Worm (Caenorhabditis elegans): ENCODE measurements around the gene smgl-2.
A peak's percentile ranks its signal among the peaks of the same experiment; 100 is the strongest.

The smgl-2 gene

ce11 chrIV:3686260-3686659 lies 39.7 kb upstream of the smgl-2 start:
- TF ChIP-seq lin-39 (tag; optimal IDR thresholded peaks at IDR 0.05) = no peak
- TF ChIP-seq tbx-2 (tag; optimal IDR thresholded peaks at IDR 0.05) = no peak

DNA sequence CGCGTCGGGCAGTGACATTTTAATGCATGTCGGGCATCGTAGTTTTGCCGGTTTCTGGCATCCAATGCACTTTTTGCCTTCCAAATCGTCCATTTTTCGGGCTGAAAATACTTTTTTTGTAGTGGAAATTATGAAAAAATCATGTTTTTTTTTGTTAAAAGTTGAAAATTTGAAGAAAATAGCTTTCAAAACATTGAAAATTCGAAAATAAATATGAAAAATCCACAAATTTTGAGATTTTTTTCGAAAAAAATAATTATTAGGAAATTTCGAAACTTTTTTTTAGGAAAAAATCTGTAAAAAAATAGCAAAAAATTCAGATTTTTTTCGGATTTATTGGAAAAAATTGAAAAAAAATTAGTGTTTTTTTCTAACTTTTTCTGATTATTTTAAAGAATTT lies 39.2 kb upstream of the smgl-2 start, which contains the start of gene map-1:
Gene map-1 (minus strand): TSS at position 101 of the 400 bp plus-strand sequence.
- TF ChIP-seq ama-1 (optimal IDR thresholded peaks at IDR 0.05) (no peak), ztf-11 (tag; optimal IDR thresholded peaks at IDR 0.05) (no peak), fkh-2 (tag; optimal IDR thresholded peaks at IDR 0.05) (no peak), elt-3 (tag; optimal IDR thresholded peaks at IDR 0.05) (no peak), unc-39 (tag; optimal IDR thresholded peaks at IDR 0.05) (no peak), nhr-67 (tag; optimal IDR thresholded peaks at IDR 0.05) (no peak)

- no peak for TF ChIP-seq aly-2 (tag; optimal IDR thresholded peaks at IDR 0.05)
- TF ChIP-seq ZK546.5 (tag; optimal IDR thresholded peaks at IDR 0.05) = no peak
- no peak for TF ChIP-seq skn-1 (tag; optimal IDR thresholded peaks at IDR 0.05)
- TF ChIP-seq mml-1 (tag; optimal IDR thresholded peaks at IDR 0.05) = no peak
- no peak for TF ChIP-seq nhr-11 (tag; optimal IDR thresholded peaks at IDR 0.05)
- TF ChIP-seq ceh-28 (tag; optimal IDR thresholded peaks at IDR 0.05) = no peak
- no peak for TF ChIP-seq pha-4 (tag; optimal IDR thresholded peaks at IDR 0.05)
Measured at ce11 chrIV:3688050-3688449, 37.9 kb upstream of the smgl-2 start.

- no peak for TF ChIP-seq aly-2 (tag; optimal IDR thresholded peaks at IDR 0.05)
- TF ChIP-seq lin-15B (tag; optimal IDR thresholded peaks at IDR 0.05) = peak; percentile 79
- no peak for TF ChIP-seq fos-1 (tag; optimal IDR thresholded peaks at IDR 0.05)
- TF ChIP-seq unc-62 (GFP tag; optimal IDR thresholded peaks at IDR 0.05) = no peak
- TF ChIP-seq egl-5 (tag; optimal IDR thresholded peaks at IDR 0.05) = peak; percentile 57
- TF ChIP-seq egl-27 (tag; optimal IDR thresholded peaks at IDR 0.05) = no peak
- no peak for TF ChIP-seq jun-1 (tag; optimal IDR thresholded peaks at IDR 0.05)
- no peak for TF ChIP-seq pqm-1 (tag; optimal IDR thresholded peaks at IDR 0.05)
- TF ChIP-seq eor-1 (tag; optimal IDR thresholded peaks at IDR 0.05) = no peak
- peak; percentile 10 for TF ChIP-seq skn-1 (tag; optimal IDR thresholded peaks at IDR 0.05)
- TF ChIP-seq nhr-23 (tag; optimal IDR thresholded peaks at IDR 0.05) = peak; percentile 25
- no peak for TF ChIP-seq nhr-12 (tag; optimal IDR thresholded peaks at IDR 0.05)
- no peak for TF ChIP-seq ceh-9 (tag; optimal IDR thresholded peaks at IDR 0.05)
- TF ChIP-seq lin-39 (tag; optimal IDR thresholded peaks at IDR 0.05) = peak; percentile 37
- TF ChIP-seq ama-1 (optimal IDR thresholded peaks at IDR 0.05) = no peak
- TF ChIP-seq R02D3.7 (tag; optimal IDR thresholded peaks at IDR 0.05) = no peak
- TF ChIP-seq ztf-4 (tag; optimal IDR thresholded peaks at IDR 0.05) = no peak
- no peak for TF ChIP-seq nhr-28 (tag; optimal IDR thresholded peaks at IDR 0.05)
- peak; percentile 11 for TF ChIP-seq ceh-28 (tag; optimal IDR thresholded peaks at IDR 0.05)
- TF ChIP-seq nfya-1 (tag; optimal IDR thresholded peaks at IDR 0.05; ENCODE audit: insufficient read depth) = peak; percentile 71
- no peak for TF ChIP-seq zag-1 (tag; optimal IDR thresholded peaks at IDR 0.05)
- no peak for TF ChIP-seq ceh-82 (tag; optimal IDR thresholded peaks at IDR 0.05)
- TF ChIP-seq elt-3 (tag; optimal IDR thresholded peaks at IDR 0.05) = no peak
- TF ChIP-seq tbx-2 (tag; optimal IDR thresholded peaks at IDR 0.05) = no peak
- TF ChIP-seq snpc-4 (tag; optimal IDR thresholded peaks at IDR 0.05) = no peak
- peak; percentile 77 for TF ChIP-seq hmg-11 (tag; optimal IDR thresholded peaks at IDR 0.05)
- TF ChIP-seq nhr-11 (tag; optimal IDR thresholded peaks at IDR 0.05) = no peak
- no peak for TF ChIP-seq nhr-43 (tag; optimal IDR thresholded peaks at IDR 0.05; ENCODE audit: poor library complexity, severe bottlenecking)
- TF ChIP-seq ZK546.5 (tag; optimal IDR thresholded peaks at IDR 0.05) = no peak
Measured at ce11 chrIV:3694638-3695037, 31.3 kb upstream of the smgl-2 start, which contains the start of the genes taf-6.2 and Y37E11AL.3. Gene taf-6.2 (minus strand): TSS chrIV:3694733. Gene Y37E11AL.3 (plus strand): TSS chrIV:3694935.

DNA sequence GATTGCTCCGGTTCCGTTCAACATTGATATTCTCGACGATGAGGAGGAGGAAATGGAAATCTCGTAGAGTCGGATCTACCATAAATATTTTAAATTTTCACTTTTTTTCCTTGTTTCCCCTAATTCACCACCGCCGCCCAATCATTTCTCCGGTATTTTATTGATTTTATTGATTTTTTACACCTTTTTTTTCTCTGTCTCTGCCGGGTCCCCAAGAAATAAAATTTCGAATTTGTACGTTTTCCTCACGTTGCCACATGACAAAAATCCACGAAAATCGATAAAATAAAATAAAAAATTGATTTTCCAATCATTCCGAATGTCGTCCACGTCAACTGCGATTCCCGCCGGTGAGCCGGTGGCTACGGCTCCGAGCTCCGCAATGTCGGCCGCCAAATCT lies 27.8 kb upstream of the smgl-2 start, which contains the start of gene Y37E11AL.2:
Gene Y37E11AL.2 (plus strand): TSS at position 301 of the 400 bp plus-strand sequence.
- TF ChIP-seq R02D3.7 (tag; optimal IDR thresholded peaks at IDR 0.05) = no peak
- no peak for TF ChIP-seq zag-1 (tag; optimal IDR thresholded peaks at IDR 0.05)
- TF ChIP-seq tbx-2 (tag; optimal IDR thresholded peaks at IDR 0.05) = no peak
- no peak for TF ChIP-seq unc-62 (GFP tag; optimal IDR thresholded peaks at IDR 0.05)
- no peak for TF ChIP-seq sea-2 (GFP tag; optimal IDR thresholded peaks at IDR 0.05)
- no peak for TF ChIP-seq nhr-237 (tag; optimal IDR thresholded peaks at IDR 0.05)

All from whole organism, L3 larva.